Fruit fly (Drosophila melanogaster): ENCODE results near the gene CG5246.

- TF ChIP-seq cic (GFP tag; optimal IDR thresholded peaks at IDR 0.05) (no peak), CG1620 (GFP tag; optimal IDR thresholded peaks at IDR 0.05) (no peak)
Measured at dm6 chr3R:17147647-17148244, 11.8 kb downstream of the CG5246 start.
